Fruit fly (Drosophila melanogaster): ENCODE results near the gene fax.

fax gene

dm6 chr3L:16367240-16367639 is 44.4 kb downstream of the fax start, which contains the start of gene Cpr72Ec:
Cpr72Ec (minus strand) TSS chr3L:16367340.
- TF ChIP-seq Bteb2 (GFP tag; optimal IDR thresholded peaks at IDR 0.05) (no peak), kni (GFP tag; optimal IDR thresholded peaks at IDR 0.05) (no peak), tgo (GFP tag; IDR thresholded peaks at IDR 0.05) (no peak), prd (optimal IDR thresholded peaks at IDR 0.05) (no peak), prd (GFP tag; IDR thresholded peaks at IDR 0.05) (no peak), chinmo (GFP tag; IDR thresholded peaks at IDR 0.05; ENCODE audit: partially characterized antibody) (0 out of 4 replicates have a peak, but pooled peaks have one; percentile 22)

- TF ChIP-seq CG10979 (tag; optimal IDR thresholded peaks at IDR 0.05), result no peak
- TF ChIP-seq kni (GFP tag; optimal IDR thresholded peaks at IDR 0.05), result no peak
- TF ChIP-seq CG14860 (GFP tag; IDR thresholded peaks at IDR 0.05; ENCODE audit: partially characterized antibody), result no peak
- TF ChIP-seq CG7839 (tag; optimal IDR thresholded peaks at IDR 0.05), result no peak
- TF ChIP-seq Jarid2 (GFP tag; optimal IDR thresholded peaks at IDR 0.05), result no peak
- no peak for TF ChIP-seq CG11695 (GFP tag; IDR thresholded peaks at IDR 0.05)
- TF ChIP-seq CG9876 (GFP tag; optimal IDR thresholded peaks at IDR 0.05), result no peak
- TF ChIP-seq ap (GFP tag; IDR thresholded peaks at IDR 0.05), result no peak
- TF ChIP-seq Sox102F (GFP tag; optimal IDR thresholded peaks at IDR 0.05), result no peak
- TF ChIP-seq Hey (tag; optimal IDR thresholded peaks at IDR 0.05), result no peak
- no peak for TF ChIP-seq lola (GFP tag; optimal IDR thresholded peaks at IDR 0.05)
- no peak for TF ChIP-seq Chrac-16 (GFP tag; optimal IDR thresholded peaks at IDR 0.05)
- no peak for TF ChIP-seq Ets65A (GFP tag)
- no peak for TF ChIP-seq NfI (GFP tag; optimal IDR thresholded peaks at IDR 0.05)
- TF ChIP-seq grau (tag; optimal IDR thresholded peaks at IDR 0.05), result no peak
Observed at dm6 chr3L:16364599-16364998, 47.0 kb downstream of the fax start, which contains the start of gene Cpr72Eb. Cpr72Eb (plus strand) TSS chr3L:16364899.

- no peak for TF ChIP-seq BtbVII (GFP tag; optimal IDR thresholded peaks at IDR 0.05)
- TF ChIP-seq Blimp-1 (GFP tag; optimal IDR thresholded peaks at IDR 0.05), result peak; percentile 30
- TF ChIP-seq sqz (GFP tag; optimal IDR thresholded peaks at IDR 0.05), result no peak
- TF ChIP-seq CG13296 (GFP tag; optimal IDR thresholded peaks at IDR 0.05), result no peak
- TF ChIP-seq CG7839 (tag; optimal IDR thresholded peaks at IDR 0.05), result peak; percentile 8
- TF ChIP-seq Med (GFP tag), result peak; percentile 44
- no peak for TF ChIP-seq HLHmδ (GFP tag; optimal IDR thresholded peaks at IDR 0.05)
- TF ChIP-seq Aef1 (GFP tag; IDR thresholded peaks at IDR 0.05), result no peak
- no peak for TF ChIP-seq tio (GFP tag; optimal IDR thresholded peaks at IDR 0.05)
- no peak for TF ChIP-seq croc (GFP tag; conservative IDR thresholded peaks at IDR 0.05)
- TF ChIP-seq Drgx (GFP tag; IDR thresholded peaks at IDR 0.05), result peak; percentile 63
- TF ChIP-seq zen (tag; optimal IDR thresholded peaks at IDR 0.05), result no peak
- TF ChIP-seq Hsf (GFP tag; optimal IDR thresholded peaks at IDR 0.05), result peak; percentile 6
- no peak for TF ChIP-seq CG8944 (GFP tag; optimal IDR thresholded peaks at IDR 0.05)
- TF ChIP-seq CG14710 (tag; optimal IDR thresholded peaks at IDR 0.05), result no peak
- no peak for TF ChIP-seq CG11085 (GFP tag; IDR thresholded peaks at IDR 0.05)
- TF ChIP-seq CG4424 (GFP tag; optimal IDR thresholded peaks at IDR 0.05), result peak; percentile 9
- TF ChIP-seq psq (GFP tag; optimal IDR thresholded peaks at IDR 0.05), result no peak
- TF ChIP-seq Sox100B (GFP tag; optimal IDR thresholded peaks at IDR 0.05), result peak; percentile 6
- TF ChIP-seq lbe (GFP tag; optimal IDR thresholded peaks at IDR 0.05), result peak; percentile 47
- peak; percentile 75 for TF ChIP-seq sens (GFP tag)
- TF ChIP-seq CG2120 (GFP tag; optimal IDR thresholded peaks at IDR 0.05), result no peak
- TF ChIP-seq grau (tag; optimal IDR thresholded peaks at IDR 0.05), result peak; percentile 5
- TF ChIP-seq CG12104 (GFP tag; optimal IDR thresholded peaks at IDR 0.05), result no peak
- peak; percentile 1 for TF ChIP-seq CG12391 (tag; optimal IDR thresholded peaks at IDR 0.05)
- TF ChIP-seq GATAe (GFP tag; conservative IDR thresholded peaks at IDR 0.05), result no peak
- no peak for TF ChIP-seq fru (optimal IDR thresholded peaks at IDR 0.05)
- TF ChIP-seq CG32532 (GFP tag; IDR thresholded peaks at IDR 0.05), result no peak
- TF ChIP-seq emc (GFP tag; optimal IDR thresholded peaks at IDR 0.05), result no peak
- no peak for TF ChIP-seq hkb (optimal IDR thresholded peaks at IDR 0.05)
- TF ChIP-seq hkb (GFP tag; IDR thresholded peaks at IDR 0.05), result no peak
- peak in 1 of 2 experiments; percentile 64 for TF ChIP-seq bsh (GFP tag; optimal IDR thresholded peaks at IDR 0.05)
Observed at dm6 chr3L:16364182-16364581, 47.4 kb downstream of the fax start.

Measured in whole organism, embryonic.